Fruit fly (Drosophila melanogaster) whole organism: ENCODE data around the gene CG31468.

Experiments
- CG8478 ChIP-seq: fragments of >200 bp; optimal IDR thresholded peaks from 2 replicates; lab custom pipeline; 2018; ENCODE audit warnings: inconsistent platforms
- Dll ChIP-seq: fragments of >200 bp; optimal IDR thresholded peaks from 2 replicates; lab custom pipeline; 2017
- EcR ChIP-seq, 2 experiments: fragments of >200 bp; optimal IDR thresholded peaks; 2 replicates each; lab custom pipeline; 2017; ENCODE audit warnings: missing biosample characterization in 2 of 2, missing genetic modification characterization in 2 of 2, missing genetic modification reagents in 2 of 2
- psq ChIP-seq: fragments of >200 bp; optimal IDR thresholded peaks from 2 replicates; lab custom pipeline; 2017
- usp ChIP-seq: fragments of >200 bp; optimal IDR thresholded peaks from 2 replicates; lab custom pipeline; 2017; ENCODE audit warnings: missing biosample characterization, missing genetic modification characterization, mixed read lengths

DNA sequence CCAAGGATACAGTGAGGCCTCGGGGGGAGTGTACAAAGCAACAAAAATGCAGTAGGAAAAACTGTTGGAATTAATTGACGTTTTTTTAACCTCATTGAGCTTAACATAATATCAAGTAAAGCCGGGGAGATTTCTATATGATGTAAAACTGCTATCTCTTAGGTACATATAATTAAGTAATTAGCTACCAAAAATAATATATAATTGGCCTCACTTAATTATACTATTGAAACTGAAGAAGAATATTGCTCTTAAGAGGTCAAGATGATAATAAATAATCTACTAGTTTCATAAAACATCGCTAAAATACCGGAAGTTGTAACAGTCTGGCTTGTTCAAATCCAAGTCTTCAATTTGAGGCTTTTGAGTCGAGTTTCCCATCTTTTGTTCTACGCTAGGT lies 32.7 kb downstream of the CG31468 start:
- TF ChIP-seq EcR (GFP tag; optimal IDR thresholded peaks at IDR 0.05; lab: Kevin White, UChicago) (no peak), usp (GFP tag; lab: Kevin White, UChicago) (no peak), Dll (no peak), CG8478 (no peak), psq (lab: Kevin White, UChicago) (no peak)
